Fruit fly (Drosophila melanogaster) Kc167 (cell line): ENCODE results near the gene Crk.

Experiments used
- Myc ChIP-seq: fragments of >200 bp; optimal IDR thresholded peaks from 2 replicates; lab custom pipeline; 2017; ENCODE audit warnings: missing external identifiers
- Sin3A ChIP-seq: fragments of >200 bp; optimal IDR thresholded peaks from 2 replicates; lab custom pipeline; 2018; ENCODE audit warnings: missing external identifiers
- h ChIP-seq: fragments of >200 bp; optimal IDR thresholded peaks from 3 replicates; lab custom pipeline; 2018; ENCODE audit warnings: missing external identifiers
- insv ChIP-seq: fragments of >200 bp; optimal IDR thresholded peaks from 3 replicates; lab custom pipeline; 2018; ENCODE audit warnings: missing external identifiers
- ttk ChIP-seq: sonication (Bioruptor generic); optimal IDR thresholded peaks from 2 replicates; lab custom pipeline; 2017; ENCODE audit warnings: missing external identifiers

DNA sequence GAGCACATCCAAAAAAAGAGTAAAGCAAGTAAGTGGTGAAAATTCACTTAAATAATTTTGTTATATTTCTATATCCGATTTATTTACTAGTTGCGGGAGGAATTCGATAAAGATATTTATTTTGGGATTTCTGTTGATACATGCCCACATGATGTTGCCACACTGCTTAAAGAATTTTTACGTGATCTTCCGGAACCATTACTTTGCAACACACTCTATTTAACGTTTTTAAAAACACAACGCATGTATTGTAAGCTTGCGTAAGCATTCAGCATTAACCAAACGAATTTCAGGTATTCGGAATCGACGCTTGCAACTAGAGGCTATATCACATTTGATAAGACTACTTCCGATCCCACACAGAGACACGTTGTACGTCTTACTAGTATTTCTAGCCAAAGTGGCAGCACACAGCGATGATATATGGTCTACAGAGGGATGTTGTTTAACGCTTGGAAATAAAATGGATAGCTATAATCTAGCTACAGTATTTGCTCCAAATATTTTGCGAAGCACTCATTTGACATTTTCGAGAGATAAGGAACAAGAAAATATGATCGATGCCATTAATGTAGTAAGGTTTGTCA, 51.6 kb downstream of the Crk start:
- TF ChIP-seq Sin3A, result no peak
- TF ChIP-seq insv (lab: Kevin White, UChicago), result no peak
- no peak for TF ChIP-seq h (lab: Kevin White, UChicago)
- no peak for TF ChIP-seq Myc (lab: Kevin White, UChicago)
- no peak for TF ChIP-seq ttk (lab: Kevin White, UChicago)
